Fruit fly (Drosophila melanogaster): Measurements from ENCODE around the gene Lamtor1.

dm6 chr3L:19994015-19994414, 34.8 kb downstream of the Lamtor1 start:
- no peak for TF ChIP-seq usp (GFP tag; optimal IDR thresholded peaks at IDR 0.05)
- no peak for TF ChIP-seq CG8478 (optimal IDR thresholded peaks at IDR 0.05)
- TF ChIP-seq Dll (optimal IDR thresholded peaks at IDR 0.05) = no peak
- TF ChIP-seq psq (optimal IDR thresholded peaks at IDR 0.05) = no peak
- no peak for TF ChIP-seq EcR (GFP tag; optimal IDR thresholded peaks at IDR 0.05)
